Fruit fly (Drosophila melanogaster): ENCODE measurements around the gene CG17896.

The CG17896 gene

dm6 chrX:499589-500041 is 6.3 kb upstream of the CG17896 start (continued):
- TF ChIP-seq CG1233 (GFP tag; optimal IDR thresholded peaks at IDR 0.05) (peak; percentile 84), CG17912 (GFP tag; optimal IDR thresholded peaks at IDR 0.05) (peak; percentile 40), tgo (GFP tag; IDR thresholded peaks at IDR 0.05) (peak; percentile 70), caup (GFP tag; optimal IDR thresholded peaks at IDR 0.05; ENCODE audit: severe bottlenecking) (peak; percentile 88), CG15696 (tag; optimal IDR thresholded peaks at IDR 0.05) (peak; percentile 70), fd64A (GFP tag; optimal IDR thresholded peaks at IDR 0.05) (peak; percentile 69), CG3726 (GFP tag; IDR thresholded peaks at IDR 0.05) (no peak), CG15269 (tag; optimal IDR thresholded peaks at IDR 0.05) (peak; percentile 86), Nf-YC (tag; optimal IDR thresholded peaks at IDR 0.05) (peak; percentile 74), oc (tag; optimal IDR thresholded peaks at IDR 0.05) (no peak), CG14667 (GFP tag; IDR thresholded peaks at IDR 0.05) (no peak), zf30C (GFP tag; optimal IDR thresholded peaks at IDR 0.05) (no peak), CG6854 (GFP tag; optimal IDR thresholded peaks at IDR 0.05) (peak; percentile 87), phol (tag; optimal IDR thresholded peaks at IDR 0.05) (peak; percentile 71), pita (GFP tag; optimal IDR thresholded peaks at IDR 0.05) (no peak)

dm6 chrX:498924-499588 is 5.8 kb upstream of the CG17896 start:
- TF ChIP-seq CG3847 (GFP tag; IDR thresholded peaks at IDR 0.05) = no peak
- TF ChIP-seq sd (tag; optimal IDR thresholded peaks at IDR 0.05) = peak; percentile 47
- peak; percentile 71 for TF ChIP-seq CG12769 (tag; optimal IDR thresholded peaks at IDR 0.05)
- TF ChIP-seq CG2120 (GFP tag; optimal IDR thresholded peaks at IDR 0.05) = no peak
- no peak for TF ChIP-seq CG10209 (GFP tag; optimal IDR thresholded peaks at IDR 0.05)
- peak; percentile 74 for TF ChIP-seq crol (GFP tag; IDR thresholded peaks at IDR 0.05)
- TF ChIP-seq Med (GFP tag) = peak; percentile 26
- peak; percentile 51 for TF ChIP-seq cg (GFP tag; optimal IDR thresholded peaks at IDR 0.05)
- peak; percentile 51 to 81 for TF ChIP-seq Trl (optimal IDR thresholded peaks at IDR 0.05)
- TF ChIP-seq Trl (GFP tag; optimal IDR thresholded peaks at IDR 0.05) = no peak
- TF ChIP-seq grn (GFP tag; optimal IDR thresholded peaks at IDR 0.05) = peak; percentile 21
- peak; percentile 95 for TF ChIP-seq onecut (GFP tag; IDR thresholded peaks at IDR 0.05)
- TF ChIP-seq tin (GFP tag; optimal IDR thresholded peaks at IDR 0.05) = no peak
- TF ChIP-seq Adf1 (GFP tag; IDR thresholded peaks at IDR 0.05) = no peak
- TF ChIP-seq tx (GFP tag; optimal IDR thresholded peaks at IDR 0.05) = no peak
- peak; percentile 41 for TF ChIP-seq CG10274 (GFP tag; optimal IDR thresholded peaks at IDR 0.05)
- peak; percentile 36 for TF ChIP-seq gcm (GFP tag; optimal IDR thresholded peaks at IDR 0.05)
- TF ChIP-seq chinmo (GFP tag; IDR thresholded peaks at IDR 0.05; ENCODE audit: partially characterized antibody) = 0 out of 4 replicates have a peak, but pooled peaks have one; percentile 10
- TF ChIP-seq twi (tag; optimal IDR thresholded peaks at IDR 0.05) = peak; percentile 53
- TF ChIP-seq CG14050 (GFP tag; IDR thresholded peaks at IDR 0.05) = no peak

- TF ChIP-seq da (GFP tag; optimal IDR thresholded peaks at IDR 0.05) = no peak
- TF ChIP-seq Med (GFP tag) = peak; percentile 67
- peak; percentile 94 for TF ChIP-seq CG5180 (GFP tag; optimal IDR thresholded peaks at IDR 0.05)
- TF ChIP-seq H2.0 (GFP tag; IDR thresholded peaks at IDR 0.05) = no peak
- no peak for TF ChIP-seq lola (GFP tag; optimal IDR thresholded peaks at IDR 0.05)
- no peak for TF ChIP-seq CG6272 (GFP tag; IDR thresholded peaks at IDR 0.05)
- TF ChIP-seq Atf6 (GFP tag; IDR thresholded peaks at IDR 0.05) = no peak
- no peak for TF ChIP-seq Eip74EF (GFP tag; optimal IDR thresholded peaks at IDR 0.05)
- TF ChIP-seq ci (GFP tag; IDR thresholded peaks at IDR 0.05) = 0 out of 3 replicates have a peak, but pooled peaks have one; percentile 24
- TF ChIP-seq CG6689 (GFP tag; IDR thresholded peaks at IDR 0.05) = no peak
- TF ChIP-seq CG32767 (GFP tag; IDR thresholded peaks at IDR 0.05) = no peak
- TF ChIP-seq CG15514 (GFP tag; optimal IDR thresholded peaks at IDR 0.05) = no peak
- TF ChIP-seq CG3847 (GFP tag; IDR thresholded peaks at IDR 0.05) = no peak
- no peak for TF ChIP-seq CG15601 (tag; optimal IDR thresholded peaks at IDR 0.05)
- no peak for TF ChIP-seq ssp (GFP tag; IDR thresholded peaks at IDR 0.05)
- TF ChIP-seq B-H1 (GFP tag; IDR thresholded peaks at IDR 0.05) = no peak
Measured at dm6 chrX:498434-498833, 5.1 kb upstream of the CG17896 start.

Measured in whole organism, embryonic.